Fruit fly (Drosophila melanogaster) whole organism, embryonic: Measurements from ENCODE around the gene Takl1.

Experiments used
- Ada2b ChIP-seq: fragments of 200-800 bp; sonication (Bioruptor generic); IDR thresholded peaks from 2 replicates; pipeline ENCODE4 v1.3.6; 2022; ENCODE audit warnings: missing biosample characterization, missing genetic modification characterization
- Blimp-1 ChIP-seq: fragments of 200-800 bp; sonication (Bioruptor generic); optimal IDR thresholded peaks from 3 replicates; lab custom pipeline; 2018; ENCODE audit warnings: missing biosample characterization, missing genetic modification characterization, mild to moderate bottlenecking, moderate library complexity, missing genetic modification reagents
- CG1024 ChIP-seq: fragments of 200-800 bp; sonication (Bioruptor generic); IDR thresholded peaks from 2 replicates; pipeline ENCODE4 v1.3.6; 2022; ENCODE audit warnings: missing biosample characterization, missing genetic modification characterization
- CG11696 ChIP-seq: fragments of 200-800 bp; sonication (Bioruptor generic); IDR thresholded peaks from 2 replicates; pipeline ENCODE4 v1.3.6; 2022; ENCODE audit warnings: missing biosample characterization, missing genetic modification characterization
- CG12942 ChIP-seq: fragments of 200-800 bp; sonication (Bioruptor generic); optimal IDR thresholded peaks from 3 replicates; lab custom pipeline; 2016; ENCODE audit warnings: missing biosample characterization, missing genetic modification characterization
- CG13894 ChIP-seq: fragments of 200-800 bp; sonication (Bioruptor generic); optimal IDR thresholded peaks from 3 replicates; lab custom pipeline; 2018; ENCODE audit warnings: missing biosample characterization, mild to moderate bottlenecking, missing genetic modification characterization, moderate library complexity
- CG1602 ChIP-seq: fragments of 200-800 bp; sonication (Bioruptor generic); optimal IDR thresholded peaks from 3 replicates; lab custom pipeline; 2016; ENCODE audit warnings: missing biosample characterization, missing genetic modification characterization
- CG17328 ChIP-seq: fragments of 200-800 bp; sonication (Bioruptor generic); IDR thresholded peaks from 2 replicates; pipeline ENCODE4 v1.3.6; 2022; ENCODE audit warnings: missing biosample characterization, missing genetic modification characterization
- CG17361 ChIP-seq: fragments of 200-800 bp; sonication (Bioruptor generic); IDR thresholded peaks from 3 replicates; pipeline ENCODE4 v1.3.6; 2022; ENCODE audit warnings: missing biosample characterization, missing genetic modification characterization
- CG18619 ChIP-seq: fragments of 200-800 bp; sonication (Bioruptor generic); optimal IDR thresholded peaks from 3 replicates; lab custom pipeline; 2017; ENCODE audit warnings: missing biosample characterization, mild to moderate bottlenecking, missing genetic modification characterization
- CG2116 ChIP-seq: fragments of 200-800 bp; sonication (Bioruptor generic); optimal IDR thresholded peaks from 3 replicates; lab custom pipeline; 2018; ENCODE audit warnings: missing biosample characterization, mild to moderate bottlenecking, missing genetic modification characterization
- CG31365 ChIP-seq: fragments of 200-800 bp; sonication (Bioruptor generic); optimal IDR thresholded peaks from 2 replicates; lab custom pipeline; 2018; ENCODE audit warnings: missing biosample characterization, mild to moderate bottlenecking, missing genetic modification characterization
- CG3163 ChIP-seq: fragments of 200-800 bp; sonication (Bioruptor generic); optimal IDR thresholded peaks from 3 replicates; lab custom pipeline; 2016; ENCODE audit warnings: missing biosample characterization, missing genetic modification characterization
- CG32772 ChIP-seq: fragments of 200-800 bp; sonication (Bioruptor generic); IDR thresholded peaks from 2 replicates; pipeline ENCODE4 v1.3.6; 2022; ENCODE audit warnings: missing biosample characterization, missing genetic modification characterization
- CG3995 ChIP-seq: fragments of 200-800 bp; sonication (Bioruptor generic); optimal IDR thresholded peaks from 3 replicates; lab custom pipeline; 2016; ENCODE audit warnings: missing biosample characterization, missing genetic modification characterization
- CG4282 ChIP-seq: fragments of 200-800 bp; sonication (Bioruptor generic); optimal IDR thresholded peaks from 2 replicates; lab custom pipeline; 2016; ENCODE audit warnings: missing biosample characterization, missing genetic modification characterization
- CG4820 ChIP-seq: fragments of 200-800 bp; sonication (Bioruptor generic); optimal IDR thresholded peaks from 3 replicates; lab custom pipeline; 2016; ENCODE audit warnings: missing biosample characterization, missing genetic modification characterization
- CG8290 ChIP-seq, 3 experiments: fragments of 200-800 bp; sonication (Bioruptor generic); optimal IDR thresholded peaks; 2 replicates each; lab custom pipeline; 2016 to 2019; ENCODE audit warnings: missing biosample characterization in 3 of 3, missing genetic modification characterization in 3 of 3, mild to moderate bottlenecking in 2 of 3, moderate library complexity in 1 of 3
- CG8359 ChIP-seq: fragments of 200-800 bp; sonication (Bioruptor generic); optimal IDR thresholded peaks from 2 replicates; lab custom pipeline; 2017; ENCODE audit warnings: missing biosample characterization, mild to moderate bottlenecking, missing genetic modification characterization, borderline replicate concordance
- CG8478 ChIP-seq: fragments of >200 bp; optimal IDR thresholded peaks from 2 replicates; lab custom pipeline; 2018
- CG8765 ChIP-seq: fragments of 200-800 bp; sonication (Bioruptor generic); IDR thresholded peaks from 2 replicates; pipeline ENCODE4 v1.3.6; 2022; ENCODE audit warnings: missing biosample characterization, missing genetic modification characterization
- CHES-1-like ChIP-seq: fragments of 200-800 bp; sonication (Bioruptor generic); optimal IDR thresholded peaks from 2 replicates; lab custom pipeline; 2016; ENCODE audit warnings: missing biosample characterization, missing genetic modification characterization
- Camta ChIP-seq: fragments of 200-800 bp; sonication (Bioruptor generic); optimal IDR thresholded peaks from 2 replicates; lab custom pipeline; 2016; ENCODE audit warnings: missing biosample characterization, missing genetic modification characterization
- Chrac-16 ChIP-seq: fragments of 200-800 bp; sonication (Bioruptor generic); optimal IDR thresholded peaks from 3 replicates; lab custom pipeline; 2016; ENCODE audit warnings: missing biosample characterization, missing genetic modification characterization
- Deaf1 ChIP-seq: fragments of 200-800 bp; optimal IDR thresholded peaks from 3 replicates; lab custom pipeline; 2019; ENCODE audit warnings: missing biosample characterization, mild to moderate bottlenecking, missing genetic modification characterization, moderate library complexity
- ERR ChIP-seq: fragments of 200-800 bp; sonication (Bioruptor generic); optimal IDR thresholded peaks from 2 replicates; lab custom pipeline; 2016; ENCODE audit warnings: missing biosample characterization, missing genetic modification characterization
- Ets65A ChIP-seq: fragments of 200-800 bp; sonication (Bioruptor generic); peaks from one replicate; lab custom pipeline; 2016; ENCODE audit warnings: missing biosample characterization, missing genetic modification characterization
- Fer3 ChIP-seq: fragments of 200-800 bp; sonication (Bioruptor generic); optimal IDR thresholded peaks from 2 replicates; lab custom pipeline; 2018; ENCODE audit warnings: missing biosample characterization, mild to moderate bottlenecking, missing genetic modification characterization, moderate library complexity
- H2.0 ChIP-seq: fragments of 200-800 bp; sonication (Bioruptor generic); IDR thresholded peaks from 2 replicates; pipeline ENCODE4 v1.3.6; 2022; ENCODE audit warnings: missing biosample characterization, missing genetic modification characterization
- HLH3B ChIP-seq: fragments of 200-800 bp; sonication (Bioruptor generic); IDR thresholded peaks from 2 replicates; pipeline ENCODE4 v1.3.6; 2022; ENCODE audit warnings: missing biosample characterization, missing genetic modification characterization
- Oli ChIP-seq: fragments of 200-800 bp; sonication (Bioruptor generic); optimal IDR thresholded peaks from 2 replicates; lab custom pipeline; 2018; ENCODE audit warnings: missing biosample characterization, mild to moderate bottlenecking, missing genetic modification characterization, moderate library complexity
- az2 ChIP-seq: fragments of 200-800 bp; sonication (Bioruptor generic); optimal IDR thresholded peaks from 3 replicates; lab custom pipeline; 2016; ENCODE audit warnings: missing biosample characterization, missing genetic modification characterization
- dpn ChIP-seq, 2 experiments: fragments of 200-800 bp; sonication (Bioruptor generic); optimal IDR thresholded peaks; 3 replicates each; lab custom pipeline; 2016; ENCODE audit warnings: missing biosample characterization in 2 of 2, missing genetic modification characterization in 2 of 2
- emc ChIP-seq: fragments of 200-800 bp; sonication (Bioruptor generic); optimal IDR thresholded peaks from 2 replicates; lab custom pipeline; 2016; ENCODE audit warnings: missing biosample characterization, missing genetic modification characterization
- esg ChIP-seq: fragments of 200-800 bp; sonication (Bioruptor generic); conservative IDR thresholded peaks from 2 replicates; pipeline ENCODE4 v1.3.6; 2022; ENCODE audit warnings: missing biosample characterization, missing genetic modification characterization
- exex ChIP-seq: fragments of 200-800 bp; sonication (Bioruptor generic); optimal IDR thresholded peaks from 4 replicates; lab custom pipeline; 2018; ENCODE audit warnings: missing biosample characterization, mild to moderate bottlenecking, missing genetic modification characterization, moderate library complexity
- gcm2 ChIP-seq: fragments of 200-800 bp; sonication (Bioruptor generic); optimal IDR thresholded peaks from 2 replicates; lab custom pipeline; 2016; ENCODE audit warnings: missing biosample characterization, missing genetic modification characterization
- grn ChIP-seq: fragments of 200-800 bp; sonication (Bioruptor generic); optimal IDR thresholded peaks from 3 replicates; lab custom pipeline; 2017; ENCODE audit warnings: missing biosample characterization, missing genetic modification characterization
- her ChIP-seq: fragments of 200-800 bp; sonication (Bioruptor generic); optimal IDR thresholded peaks from 2 replicates; lab custom pipeline; 2016; ENCODE audit warnings: missing biosample characterization, missing genetic modification characterization
- jumu ChIP-seq: fragments of 200-800 bp; sonication (Bioruptor generic); optimal IDR thresholded peaks from 3 replicates; lab custom pipeline; 2016; ENCODE audit warnings: missing biosample characterization, missing genetic modification characterization
- knrl ChIP-seq: fragments of 200-800 bp; sonication (Bioruptor generic); IDR thresholded peaks from 3 replicates; pipeline ENCODE4 v1.3.6; 2022; ENCODE audit warnings: missing biosample characterization, missing genetic modification characterization; ENCODE audit not compliant: partially characterized antibody
- lab ChIP-seq: fragments of 200-800 bp; sonication (Bioruptor generic); optimal IDR thresholded peaks from 3 replicates; lab custom pipeline; 2017; ENCODE audit warnings: missing biosample characterization, missing genetic modification characterization, mild to moderate bottlenecking, moderate library complexity, missing genetic modification reagents
- mld ChIP-seq: fragments of 200-800 bp; sonication (Bioruptor generic); IDR thresholded peaks from 3 replicates; pipeline ENCODE4 v1.3.6; 2022; ENCODE audit warnings: missing biosample characterization, missing genetic modification characterization; ENCODE audit not compliant: partially characterized antibody
- pan ChIP-seq, 4 experiments: fragments of >200 bp in 3 of 4; fragments of 200-800 bp in 1 of 4; sonication (Bioruptor generic) in 1 of 4; optimal IDR thresholded peaks in 3 of 4; IDR thresholded peaks in 1 of 4; 2 replicates each; pipeline versions ENCODE4 v1.3.6 to Lab custom; 2017 to 2022; ENCODE audit warnings: missing biosample characterization in 2 of 4, missing genetic modification characterization in 2 of 4, mixed read lengths in 1 of 4
- sd ChIP-seq: fragments of 200-800 bp; sonication (Bioruptor generic); optimal IDR thresholded peaks from 3 replicates; lab custom pipeline; 2018; ENCODE audit warnings: missing biosample characterization, mild to moderate bottlenecking, missing genetic modification characterization, moderate library complexity
- slp2 ChIP-seq: fragments of 200-800 bp; sonication (Bioruptor generic); optimal IDR thresholded peaks from 2 replicates; lab custom pipeline; 2016; ENCODE audit warnings: missing biosample characterization, missing genetic modification characterization
- sug ChIP-seq: fragments of 200-800 bp; optimal IDR thresholded peaks from 2 replicates; lab custom pipeline; 2019; ENCODE audit warnings: missing biosample characterization, mild to moderate bottlenecking, missing genetic modification characterization, moderate library complexity
- tgo ChIP-seq: fragments of 200-800 bp; sonication (Bioruptor generic); IDR thresholded peaks from 3 replicates; pipeline ENCODE4 v1.3.6; 2022; ENCODE audit warnings: missing biosample characterization, missing genetic modification characterization
- tin ChIP-seq: fragments of 200-800 bp; sonication (Bioruptor generic); optimal IDR thresholded peaks from 3 replicates; lab custom pipeline; 2016; ENCODE audit warnings: missing biosample characterization, missing genetic modification characterization
- trem ChIP-seq: fragments of 200-800 bp; optimal IDR thresholded peaks from 3 replicates; lab custom pipeline; 2019; ENCODE audit warnings: missing biosample characterization, mild to moderate bottlenecking, missing genetic modification characterization, moderate library complexity

Takl1 gene

dm6 chr3R:20821815-20822375 lies 49.5 kb upstream of the Takl1 start, which contains the start of the genes CG17271 and RpS20 (continued):
- TF ChIP-seq tin (peak; percentile 93), CG3995 (GFP tag; lab: Kevin White, UChicago) (peak; percentile 64), Ets65A (peak; percentile 99), CG3163 (GFP tag; lab: Kevin White, UChicago) (peak; percentile 86), dpn (GFP tag; optimal IDR thresholded peaks at IDR 0.05; lab: Kevin White, UChicago) (peak; percentile 95 to 97), lab (GFP tag; lab: Kevin White, UChicago) (peak; percentile 94), CG1602 (GFP tag; lab: Kevin White, UChicago) (peak; percentile 88), CG32772 (peak; percentile 87), CG11696 (GFP tag; lab: Robert Waterston, UW) (peak; percentile 67; the same call in 1 of the 2 replicates), esg (peak; percentile 90), CG8359 (peak; percentile 43), knrl (GFP tag; lab: Robert Waterston, UW) (peak; percentile 58; the same call in 1 of the 3 replicates), H2.0 (GFP tag; lab: Robert Waterston, UW) (peak; percentile 81), Fer3 (peak; percentile 86), Deaf1 (tag; lab: Kevin White, UChicago) (peak; percentile 56), tgo (GFP tag; lab: Robert Waterston, UW) (peak; percentile 87), Camta (GFP tag; lab: Kevin White, UChicago) (peak; percentile 96), sd (peak; percentile 67), CHES-1-like (peak; percentile 97), CG13894 (tag; lab: Kevin White, UChicago) (peak; percentile 85), CG17361 (GFP tag; lab: Robert Waterston, UW) (peak; percentile 90), emc (GFP tag; lab: Kevin White, UChicago) (peak; percentile 90), Oli (peak; percentile 74), HLH3B (peak; percentile 83), Blimp-1 (GFP tag; lab: Kevin White, UChicago) (peak; percentile 83), slp2 (peak; percentile 89), CG31365 (tag; lab: Kevin White, UChicago) (peak; percentile 52), CG8765 (GFP tag; lab: Robert Waterston, UW) (peak; percentile 81), CG2116 (peak; percentile 95), CG4282 (GFP tag; lab: Kevin White, UChicago) (peak; percentile 93), CG12942 (GFP tag; lab: Kevin White, UChicago) (peak; percentile 94), sug (tag; lab: Kevin White, UChicago) (peak; percentile 90), gcm2 (peak; percentile 88), trem (tag; lab: Kevin White, UChicago) (peak; percentile 64), Chrac-16 (GFP tag; lab: Kevin White, UChicago) (peak; percentile 93), grn (GFP tag; lab: Kevin White, UChicago) (peak; percentile 72), CG4820 (GFP tag; lab: Kevin White, UChicago) (peak; percentile 91), jumu (peak; percentile 96), pan (optimal IDR thresholded peaks at IDR 0.05; lab: Kevin White, UChicago) (no peak), pan (GFP tag; optimal IDR thresholded peaks at IDR 0.05 in 1 of 2, IDR thresholded peaks at IDR 0.05 in 1 of 2) (peak in 1 of 2 experiments; percentile 90), CG8478 (lab: Kevin White, UChicago) (no peak), CG17328 (GFP tag; lab: Robert Waterston, UW) (peak; percentile 80), CG8290 (GFP tag; optimal IDR thresholded peaks at IDR 0.05; lab: Kevin White, UChicago) (peak; percentile 93), CG8290 (tag; optimal IDR thresholded peaks at IDR 0.05; lab: Kevin White, UChicago) (peak; percentile 71 to 75), mld (no peak), ERR (GFP tag; lab: Kevin White, UChicago) (peak; percentile 91), az2 (GFP tag; lab: Kevin White, UChicago) (peak; percentile 90), CG18619 (GFP tag; lab: Kevin White, UChicago) (peak; percentile 87), exex (tag; lab: Kevin White, UChicago) (peak; percentile 58), CG1024 (peak; percentile 77), Ada2b (GFP tag; lab: Robert Waterston, UW) (peak; percentile 83), her (GFP tag; lab: Kevin White, UChicago) (peak; percentile 92)
